Fruit fly (Drosophila melanogaster) whole organism, embryonic: ENCODE results near the gene lwr.

Experiments used
- Awh ChIP-seq: fragments of 200-800 bp; sonication (Bioruptor generic); IDR thresholded peaks from 2 replicates; pipeline ENCODE4, ENCODE4 v1.3.6; 2022; ENCODE audit warnings: missing biosample characterization, missing genetic modification characterization
- B-H1 ChIP-seq: fragments of 200-800 bp; sonication (Bioruptor generic); IDR thresholded peaks from 3 replicates; pipeline ENCODE4 v1.3.6; 2022; ENCODE audit warnings: missing biosample characterization, missing genetic modification characterization
- Bgb ChIP-seq: fragments of 200-800 bp; sonication (Bioruptor generic); IDR thresholded peaks from 2 replicates; pipeline ENCODE4 v1.3.6; 2022; ENCODE audit warnings: missing biosample characterization, missing genetic modification characterization; ENCODE audit not compliant: partially characterized antibody
- C15 ChIP-seq: fragments of 200-800 bp; sonication (Bioruptor generic); IDR thresholded peaks from 3 replicates; pipeline ENCODE4 v1.3.6; 2022; ENCODE audit warnings: missing biosample characterization, missing genetic modification characterization
- CG11560 ChIP-seq: fragments of 200-800 bp; sonication (Bioruptor generic); IDR thresholded peaks from 3 replicates; pipeline ENCODE4 v1.3.6; 2022; ENCODE audit warnings: missing biosample characterization, missing genetic modification characterization
- CG13296 ChIP-seq: fragments of 200-800 bp; sonication (Bioruptor generic); optimal IDR thresholded peaks from 3 replicates; lab custom pipeline; 2018; ENCODE audit warnings: missing biosample characterization, mild to moderate bottlenecking, missing genetic modification characterization
- CG13775 ChIP-seq: fragments of 200-800 bp; sonication (Bioruptor generic); optimal IDR thresholded peaks from 3 replicates; lab custom pipeline; 2017; ENCODE audit warnings: missing biosample characterization, mild to moderate bottlenecking, missing genetic modification characterization
- CG14667 ChIP-seq: fragments of 200-800 bp; sonication (Bioruptor generic); IDR thresholded peaks from 2 replicates; pipeline ENCODE4 v1.3.6; 2022; ENCODE audit warnings: missing biosample characterization, missing genetic modification characterization
- CG15601 ChIP-seq: fragments of 200-800 bp; sonication (Bioruptor generic); optimal IDR thresholded peaks from 3 replicates; lab custom pipeline; 2019; ENCODE audit warnings: missing biosample characterization, mild to moderate bottlenecking, missing genetic modification characterization, moderate library complexity
- CG16779 ChIP-seq: fragments of 200-800 bp; sonication (Bioruptor generic); IDR thresholded peaks from 2 replicates; pipeline ENCODE4 v1.3.6; 2022; ENCODE audit warnings: missing biosample characterization, missing genetic modification characterization
- CG16813 ChIP-seq: fragments of 200-800 bp; sonication (Bioruptor generic); IDR thresholded peaks from 3 replicates; pipeline ENCODE4 v1.3.6; 2022; ENCODE audit warnings: missing biosample characterization, missing genetic modification characterization; ENCODE audit not compliant: partially characterized antibody
- CG18599 ChIP-seq: fragments of 200-800 bp; sonication (Bioruptor generic); optimal IDR thresholded peaks from 3 replicates; lab custom pipeline; 2017; ENCODE audit warnings: missing biosample characterization, missing genetic modification characterization, mild to moderate bottlenecking, moderate library complexity, missing genetic modification reagents
- CG2129 ChIP-seq: fragments of 200-800 bp; sonication (Bioruptor generic); IDR thresholded peaks from 2 replicates; pipeline ENCODE4 v1.3.6; 2022; ENCODE audit warnings: missing biosample characterization, missing genetic modification characterization; ENCODE audit not compliant: partially characterized antibody
- CG2199 ChIP-seq: fragments of 200-800 bp; sonication (Bioruptor generic); IDR thresholded peaks from 3 replicates; pipeline ENCODE4 v1.3.6; 2022; ENCODE audit warnings: missing biosample characterization, missing genetic modification characterization
- CG2875 ChIP-seq: fragments of 200-800 bp; sonication (Bioruptor generic); optimal IDR thresholded peaks from 2 replicates; lab custom pipeline; 2017; ENCODE audit warnings: missing biosample characterization, mild to moderate bottlenecking, missing genetic modification characterization, missing genetic modification reagents
- CG2889 ChIP-seq: fragments of 200-800 bp; sonication (Bioruptor generic); IDR thresholded peaks from 3 replicates; pipeline ENCODE4 v1.3.6; 2022; ENCODE audit warnings: missing biosample characterization, missing genetic modification characterization
- CG32767 ChIP-seq: fragments of 200-800 bp; sonication (Bioruptor generic); IDR thresholded peaks from 2 replicates; pipeline ENCODE4 v1.3.6; 2022; ENCODE audit warnings: missing biosample characterization, missing genetic modification characterization
- CG3281 ChIP-seq: fragments of 200-800 bp; sonication (Bioruptor generic); optimal IDR thresholded peaks from 3 replicates; lab custom pipeline; 2017; ENCODE audit warnings: missing biosample characterization, mild to moderate bottlenecking, missing genetic modification characterization
- CG3726 ChIP-seq: fragments of 200-800 bp; sonication (Bioruptor generic); IDR thresholded peaks from 3 replicates; pipeline ENCODE4, ENCODE4 v1.3.6; 2022; ENCODE audit warnings: missing biosample characterization, missing genetic modification characterization
- CG3995 ChIP-seq: fragments of 200-800 bp; sonication (Bioruptor generic); optimal IDR thresholded peaks from 3 replicates; lab custom pipeline; 2016; ENCODE audit warnings: missing biosample characterization, missing genetic modification characterization
- CG6765 ChIP-seq: fragments of 200-800 bp; sonication (Bioruptor generic); optimal IDR thresholded peaks from 3 replicates; lab custom pipeline; 2017; ENCODE audit warnings: missing biosample characterization, mild to moderate bottlenecking, missing genetic modification characterization
- CG8388 ChIP-seq: fragments of 200-800 bp; sonication (Bioruptor generic); optimal IDR thresholded peaks from 2 replicates; lab custom pipeline; 2019; ENCODE audit warnings: missing biosample characterization, mild to moderate bottlenecking, missing genetic modification characterization, moderate library complexity
- CHES-1-like ChIP-seq: fragments of 200-800 bp; sonication (Bioruptor generic); optimal IDR thresholded peaks from 2 replicates; lab custom pipeline; 2016; ENCODE audit warnings: missing biosample characterization, missing genetic modification characterization
- Camta ChIP-seq: fragments of 200-800 bp; sonication (Bioruptor generic); optimal IDR thresholded peaks from 2 replicates; lab custom pipeline; 2016; ENCODE audit warnings: missing biosample characterization, missing genetic modification characterization
- Chrac-16 ChIP-seq: fragments of 200-800 bp; sonication (Bioruptor generic); optimal IDR thresholded peaks from 3 replicates; lab custom pipeline; 2016; ENCODE audit warnings: missing biosample characterization, missing genetic modification characterization
- Doc2 ChIP-seq: fragments of 200-800 bp; sonication (Bioruptor generic); IDR thresholded peaks from 2 replicates; pipeline ENCODE4 v1.3.6; 2022; ENCODE audit warnings: missing biosample characterization, missing genetic modification characterization
- Dref ChIP-seq: fragments of 200-800 bp; sonication (Bioruptor generic); IDR thresholded peaks from 2 replicates; pipeline ENCODE4 v1.3.6; 2022; ENCODE audit warnings: missing biosample characterization, missing genetic modification characterization
- H2.0 ChIP-seq: fragments of 200-800 bp; sonication (Bioruptor generic); IDR thresholded peaks from 2 replicates; pipeline ENCODE4 v1.3.6; 2022; ENCODE audit warnings: missing biosample characterization, missing genetic modification characterization
- Med ChIP-seq: fragments of 200-800 bp; sonication (Bioruptor generic); peaks from one replicate; lab custom pipeline; 2016; ENCODE audit warnings: missing biosample characterization, missing genetic modification characterization, mild to moderate bottlenecking, inconsistent platforms, moderate library complexity
- Sry-β ChIP-seq: fragments of 200-800 bp; sonication (Bioruptor generic); optimal IDR thresholded peaks from 2 replicates; lab custom pipeline; 2018; ENCODE audit warnings: missing biosample characterization, mild to moderate bottlenecking, missing genetic modification characterization, moderate library complexity
- Taf1 ChIP-seq: fragments of 200-800 bp; sonication (Bioruptor generic); IDR thresholded peaks from 2 replicates; pipeline ENCODE4 v1.3.6; 2022; ENCODE audit warnings: missing biosample characterization, missing genetic modification characterization
- Tbp ChIP-seq: fragments of >200 bp; optimal IDR thresholded peaks from 2 replicates; lab custom pipeline; 2018; ENCODE audit warnings: missing biosample characterization, missing genetic modification characterization
- Usf ChIP-seq: fragments of 200-800 bp; sonication (Bioruptor generic); optimal IDR thresholded peaks from 2 replicates; lab custom pipeline; 2017; ENCODE audit warnings: missing genotype, missing biosample characterization, missing genetic modification characterization
- Xrp1 ChIP-seq: fragments of 200-800 bp; sonication (Bioruptor generic); IDR thresholded peaks from 2 replicates; pipeline ENCODE4 v1.3.6; 2022; ENCODE audit warnings: missing biosample characterization, missing genetic modification characterization
- dati ChIP-seq: fragments of 200-800 bp; sonication (Bioruptor generic); IDR thresholded peaks from 2 replicates; pipeline ENCODE4 v1.3.6; 2022; ENCODE audit warnings: missing biosample characterization, missing genetic modification characterization
- dmrt99B ChIP-seq: fragments of 200-800 bp; sonication (Bioruptor generic); optimal IDR thresholded peaks from 2 replicates; lab custom pipeline; 2018; ENCODE audit warnings: missing biosample characterization, mild to moderate bottlenecking, missing genetic modification characterization, moderate library complexity
- en ChIP-seq: fragments of 200-800 bp; sonication (Bioruptor generic); optimal IDR thresholded peaks from 2 replicates; lab custom pipeline; 2016; ENCODE audit warnings: missing biosample characterization, missing genetic modification characterization
- eve ChIP-seq, 2 experiments: fragments of >200 bp; optimal IDR thresholded peaks; 2 replicates each; lab custom pipeline; 2017; ENCODE audit warnings: missing biosample characterization in 2 of 2, missing genetic modification characterization in 2 of 2
- grn ChIP-seq: fragments of 200-800 bp; sonication (Bioruptor generic); optimal IDR thresholded peaks from 3 replicates; lab custom pipeline; 2017; ENCODE audit warnings: missing biosample characterization, missing genetic modification characterization
- hkb ChIP-seq, 2 experiments: fragments of 200-800 bp in 1 of 2; fragments of >200 bp in 1 of 2; sonication (Bioruptor generic) in 1 of 2; IDR thresholded peaks in 1 of 2; optimal IDR thresholded peaks in 1 of 2; 2 replicates each; pipeline versions ENCODE4 v1.3.6 to Lab custom; 2017 to 2022; ENCODE audit warnings: missing biosample characterization in 1 of 2, missing genetic modification characterization in 1 of 2
- lbe ChIP-seq: fragments of 200-800 bp; sonication (Bioruptor generic); optimal IDR thresholded peaks from 2 replicates; lab custom pipeline; 2016; ENCODE audit warnings: missing biosample characterization, mild to moderate bottlenecking, missing genetic modification characterization
- lola ChIP-seq, 3 experiments: fragments of >200 bp in 2 of 3; fragments of 200-800 bp in 1 of 3; sonication (Bioruptor generic) in 1 of 3; optimal IDR thresholded peaks; 2 replicates each; lab custom pipeline; 2017 to 2019; ENCODE audit warnings: missing biosample characterization in 3 of 3, missing genetic modification characterization in 3 of 3, mild to moderate bottlenecking in 1 of 3, moderate library complexity in 1 of 3
- mirr ChIP-seq: fragments of 200-800 bp; sonication (Bioruptor generic); optimal IDR thresholded peaks from 3 replicates; lab custom pipeline; 2018; ENCODE audit warnings: missing biosample characterization, mild to moderate bottlenecking, missing genetic modification characterization
- onecut ChIP-seq: fragments of 200-800 bp; sonication (Bioruptor generic); IDR thresholded peaks from 2 replicates; pipeline ENCODE4 v1.3.6; 2022; ENCODE audit warnings: missing biosample characterization, missing genetic modification characterization
- pros ChIP-seq: fragments of 200-800 bp; sonication (Bioruptor generic); optimal IDR thresholded peaks from 3 replicates; lab custom pipeline; 2019; ENCODE audit warnings: missing biosample characterization, mild to moderate bottlenecking, missing genetic modification characterization, moderate library complexity
- slbo ChIP-seq: fragments of 200-800 bp; sonication (Bioruptor generic); IDR thresholded peaks from 2 replicates; pipeline ENCODE4 v1.3.6; 2022; ENCODE audit warnings: missing biosample characterization, missing genetic modification characterization
- sna ChIP-seq: fragments of 200-800 bp; sonication (Bioruptor generic); IDR thresholded peaks from 2 replicates; pipeline ENCODE4 v1.3.6; 2022; ENCODE audit warnings: missing biosample characterization, missing genetic modification characterization; ENCODE audit not compliant: partially characterized antibody
- sr ChIP-seq: fragments of 200-800 bp; sonication (Bioruptor generic); IDR thresholded peaks from 3 replicates; pipeline ENCODE4 v1.3.6; 2022; ENCODE audit warnings: missing biosample characterization, missing genetic modification characterization
- toy ChIP-seq: fragments of 200-800 bp; sonication (Bioruptor generic); IDR thresholded peaks from 2 replicates; pipeline ENCODE4 v1.3.6; 2022; ENCODE audit warnings: missing biosample characterization, missing genetic modification characterization
- vnd ChIP-seq: fragments of 200-800 bp; sonication (Bioruptor generic); IDR thresholded peaks from 3 replicates; pipeline ENCODE4 v1.3.6; 2022; ENCODE audit warnings: missing biosample characterization, missing genetic modification characterization; ENCODE audit not compliant: partially characterized antibody

The lwr gene

dm6 chr2L:540572-541210 is 1.7 kb downstream of the lwr start (continued):
- TF ChIP-seq onecut (GFP tag; lab: Robert Waterston, UW) (0 out of 2 replicates have a peak, but pooled peaks have one; percentile 20), sna (GFP tag; lab: Robert Waterston, UW) (peak; percentile 54; the same call in 1 of the 2 replicates), Med (GFP tag; lab: Kevin White, UChicago) (peak; percentile 88), CG2129 (GFP tag; lab: Robert Waterston, UW) (peak; percentile 42; the same call in 1 of the 2 replicates), CG18599 (GFP tag; lab: Kevin White, UChicago) (no peak), eve (GFP tag; optimal IDR thresholded peaks at IDR 0.05; lab: Kevin White, UChicago) (no peak), Dref (GFP tag; lab: Robert Waterston, UW) (peak; percentile 38; the same call in 1 of the 2 replicates), CG6765 (GFP tag; lab: Kevin White, UChicago) (peak; percentile 23), CG14667 (GFP tag; lab: Robert Waterston, UW) (no peak), CG2875 (GFP tag; lab: Kevin White, UChicago) (no peak), CG2199 (GFP tag; lab: Robert Waterston, UW) (no peak; the same call in 2 of the 3 replicates), H2.0 (GFP tag; lab: Robert Waterston, UW) (no peak), en (no peak), lbe (GFP tag; lab: Kevin White, UChicago) (no peak), CG3995 (GFP tag; lab: Kevin White, UChicago) (no peak), CG13775 (GFP tag; lab: Kevin White, UChicago) (no peak), mirr (GFP tag; lab: Kevin White, UChicago) (peak; percentile 37), CG13296 (GFP tag; lab: Kevin White, UChicago) (no peak), CG8388 (GFP tag; lab: Kevin White, UChicago) (no peak), hkb (optimal IDR thresholded peaks at IDR 0.05; lab: Kevin White, UChicago) (no peak), hkb (GFP tag; IDR thresholded peaks at IDR 0.05; lab: Robert Waterston, UW) (no peak), dmrt99B (tag; lab: Kevin White, UChicago) (no peak), grn (GFP tag; lab: Kevin White, UChicago) (peak; percentile 52), CHES-1-like (GFP tag; lab: Kevin White, UChicago) (no peak), Xrp1 (no peak), C15 (GFP tag; lab: Robert Waterston, UW) (no peak), sr (GFP tag; lab: Robert Waterston, UW) (no peak), CG3281 (GFP tag; lab: Kevin White, UChicago) (no peak), CG11560 (tag; lab: Robert Waterston, UW) (peak; percentile 23; the same call in 1 of the 3 replicates), CG3726 (no peak), lola (GFP tag; optimal IDR thresholded peaks at IDR 0.05; lab: Kevin White, UChicago) (no peak), CG16813 (peak; percentile 58; the same call in 1 of the 3 replicates), CG32767 (GFP tag; lab: Robert Waterston, UW) (no peak), Taf1 (GFP tag; lab: Robert Waterston, UW) (no peak), Camta (GFP tag; lab: Kevin White, UChicago) (no peak), toy (GFP tag; lab: Robert Waterston, UW) (no peak), Doc2 (GFP tag; lab: Robert Waterston, UW) (no peak), Awh (GFP tag; lab: Robert Waterston, UW) (no peak), CG15601 (tag; lab: Kevin White, UChicago) (peak; percentile 45), B-H1 (GFP tag; lab: Robert Waterston, UW) (no peak), pros (GFP tag; lab: Kevin White, UChicago) (peak; percentile 93), vnd (GFP tag; lab: Robert Waterston, UW) (peak; percentile 51; the same call in 2 of the 3 replicates), CG16779 (GFP tag; lab: Robert Waterston, UW) (no peak), dati (GFP tag; lab: Robert Waterston, UW) (no peak), slbo (GFP tag; lab: Robert Waterston, UW) (no peak; the same call in 1 of the 2 replicates), CG2889 (GFP tag; lab: Robert Waterston, UW) (no peak), Tbp (GFP tag; lab: Kevin White, UChicago) (no peak), Chrac-16 (GFP tag; lab: Kevin White, UChicago) (no peak), Sry-β (GFP tag; lab: Kevin White, UChicago) (no peak), Usf (GFP tag; lab: Kevin White, UChicago) (no peak), Bgb (GFP tag; lab: Robert Waterston, UW) (peak; percentile 50)
